Worm (Caenorhabditis elegans) whole organism, L4 larva: Measurements from ENCODE around the gene che-7.
A peak's percentile ranks its signal among the peaks of the same experiment; 100 is the strongest.

ENCODE experiments used
- F10B5.3 ChIP-seq: sonication (generic microtip); optimal IDR thresholded peaks from 2 replicates; lab custom pipeline; 2016; ENCODE audit warnings: mild to moderate bottlenecking, missing genetic modification characterization, missing compliant biosample characterization
- F37D6.2 ChIP-seq: sonication (generic microtip); optimal IDR thresholded peaks from 2 replicates; lab custom pipeline; 2016; ENCODE audit warnings: mild to moderate bottlenecking, missing genetic modification characterization, missing compliant biosample characterization
- T20F7.1 ChIP-seq: fragments of 200-800 bp; sonication (Bioruptor generic); optimal IDR thresholded peaks from 2 replicates; lab custom pipeline; 2018; ENCODE audit warnings: mild to moderate bottlenecking, missing genetic modification characterization, missing compliant biosample characterization
- ZK546.5 ChIP-seq, 2 experiments: sonication (generic microtip); optimal IDR thresholded peaks; 2 replicates each; lab custom pipeline; 2017; ENCODE audit warnings: missing biosample characterization in 2 of 2, missing genetic modification characterization in 2 of 2
- aha-1 ChIP-seq: fragments of 150-350 bp; peaks from one replicate; lab custom pipeline; 2014; ENCODE audit warnings: missing biosample characterization, missing genetic modification characterization
- ama-1 ChIP-seq: fragments of 150-350 bp; optimal IDR thresholded peaks from 2 replicates; lab custom pipeline; 2014; ENCODE audit warnings: inconsistent platforms, mixed read lengths
- arid-1 ChIP-seq: fragments of 200-800 bp; sonication (Bioruptor generic); conservative IDR thresholded peaks from 2 replicates; pipeline ENCODE4 v1.3.6; 2022; ENCODE audit warnings: missing genetic modification reagents, missing genetic modification characterization, missing compliant biosample characterization
- ceh-32 ChIP-seq: sonication (generic microtip); optimal IDR thresholded peaks from 2 replicates; lab custom pipeline; 2016; ENCODE audit warnings: mild to moderate bottlenecking, missing genetic modification characterization, missing compliant biosample characterization; ENCODE audit not compliant: poor library complexity
- ceh-62 ChIP-seq: sonication (generic microtip); optimal IDR thresholded peaks from 2 replicates; lab custom pipeline; 2017; ENCODE audit warnings: missing biosample characterization, missing genetic modification characterization
- cey-2 ChIP-seq: sonication (generic microtip); optimal IDR thresholded peaks from 3 replicates; lab custom pipeline; 2017; ENCODE audit warnings: missing genetic modification characterization, mild to moderate bottlenecking, missing compliant biosample characterization, antibody characterized with exemption, borderline replicate concordance; ENCODE audit not compliant: insufficient read depth
- ctbp-1 ChIP-seq: fragments of 200-800 bp; sonication (Bioruptor generic); IDR thresholded peaks from 2 replicates; pipeline ENCODE4 v1.3.6; 2022; ENCODE audit warnings: missing genetic modification reagents, missing genetic modification characterization, missing compliant biosample characterization
- daf-16 ChIP-seq, 3 experiments: sonication (generic microtip); optimal IDR thresholded peaks; 2 replicates each; lab custom pipeline; 2016 to 2017; ENCODE audit warnings: missing genetic modification characterization in 3 of 3, missing genetic modification reagents in 3 of 3, mild to moderate bottlenecking in 2 of 3, missing compliant biosample characterization in 2 of 3, missing biosample characterization in 1 of 3, moderate library complexity in 1 of 3
- daf-19 ChIP-seq: fragments of 200-800 bp; sonication (Bioruptor generic); conservative IDR thresholded peaks from 2 replicates; pipeline ENCODE4 v1.3.6; 2022; ENCODE audit warnings: missing genetic modification characterization, missing compliant biosample characterization
- dmd-6 ChIP-seq: fragments of 200-800 bp; sonication (Bioruptor generic); IDR thresholded peaks from 2 replicates; pipeline ENCODE4 v1.3.6; 2022; ENCODE audit warnings: missing genetic modification reagents, missing genetic modification characterization, missing compliant biosample characterization
- dmd-8 ChIP-seq: fragments of 200-800 bp; sonication (Bioruptor generic); IDR thresholded peaks from 2 replicates; pipeline ENCODE4 v1.3.6; 2022; ENCODE audit warnings: missing genetic modification characterization, missing compliant biosample characterization
- duxl-1 ChIP-seq: sonication (generic microtip); optimal IDR thresholded peaks from 2 replicates; lab custom pipeline; 2016; ENCODE audit warnings: mild to moderate bottlenecking, missing genetic modification characterization, moderate library complexity, missing compliant biosample characterization; ENCODE audit not compliant: poor library complexity
- dve-1 ChIP-seq: sonication (generic microtip); optimal IDR thresholded peaks from 2 replicates; lab custom pipeline; 2017; ENCODE audit warnings: antibody characterized with exemption, mild to moderate bottlenecking, missing genetic modification characterization, missing compliant biosample characterization; ENCODE audit not compliant: insufficient read depth
- fos-1 ChIP-seq: fragments of 150-350 bp; optimal IDR thresholded peaks from 2 replicates; lab custom pipeline; 2014; ENCODE audit warnings: missing biosample characterization, missing genetic modification characterization
- hif-1 ChIP-seq, 2 experiments: sonication (generic microtip); optimal IDR thresholded peaks; 2 replicates each; lab custom pipeline; 2016 to 2017; ENCODE audit warnings: missing compliant biosample characterization in 2 of 2, missing genetic modification characterization in 2 of 2, missing genetic modification reagents in 2 of 2, missing genotype in 2 of 2, mild to moderate bottlenecking in 1 of 2
- hlh-11 ChIP-seq: fragments of 200-800 bp; sonication (Bioruptor generic); optimal IDR thresholded peaks from 2 replicates; lab custom pipeline; 2018; ENCODE audit warnings: mild to moderate bottlenecking, missing genetic modification characterization, missing compliant biosample characterization
- hlh-30 ChIP-seq: sonication (generic microtip); optimal IDR thresholded peaks from 2 replicates; lab custom pipeline; 2017; ENCODE audit warnings: antibody characterized with exemption, mild to moderate bottlenecking, missing genetic modification characterization, missing compliant biosample characterization; ENCODE audit not compliant: insufficient read depth
- lim-7 ChIP-seq: fragments of 200-800 bp; sonication (Bioruptor generic); IDR thresholded peaks from 2 replicates; pipeline ENCODE4 v1.3.6; 2022; ENCODE audit warnings: missing genetic modification characterization, missing compliant biosample characterization
- lin-1 ChIP-seq: fragments of 200-800 bp; sonication (Bioruptor generic); IDR thresholded peaks from 2 replicates; pipeline ENCODE4 v1.3.6; 2022; ENCODE audit warnings: missing genetic modification reagents, missing genetic modification characterization, missing compliant biosample characterization
- lin-13 ChIP-seq: fragments of 150-350 bp; optimal IDR thresholded peaks from 2 replicates; lab custom pipeline; 2014; ENCODE audit warnings: missing biosample characterization, missing genetic modification reagents, missing genetic modification characterization
- lin-15B ChIP-seq: fragments of 150-350 bp; sonication (generic microtip); optimal IDR thresholded peaks from 3 replicates; lab custom pipeline; 2014; ENCODE audit warnings: missing biosample characterization, missing genetic modification characterization
- lin-38 ChIP-seq: fragments of 200-800 bp; sonication (Bioruptor generic); IDR thresholded peaks from 2 replicates; pipeline ENCODE4 v1.3.6; 2022; ENCODE audit warnings: missing genetic modification reagents, missing genetic modification characterization, missing compliant biosample characterization
- lin-39 ChIP-seq: fragments of 150-350 bp; optimal IDR thresholded peaks from 2 replicates; lab custom pipeline; 2014; ENCODE audit warnings: missing biosample characterization, missing genetic modification reagents, missing genetic modification characterization
- madf-9 ChIP-seq: fragments of 200-800 bp; sonication (Bioruptor generic); conservative IDR thresholded peaks from 2 replicates; pipeline ENCODE4 v1.3.6; 2022; ENCODE audit warnings: missing genetic modification reagents, missing genetic modification characterization, missing compliant biosample characterization
- mdl-1 ChIP-seq, 2 experiments: fragments of 150-350 bp in 1 of 2; sonication (generic microtip) in 1 of 2; optimal IDR thresholded peaks; 2 replicates each; lab custom pipeline; 2014 to 2017; ENCODE audit warnings: missing biosample characterization in 2 of 2, missing genetic modification characterization in 2 of 2
- mdt-29 ChIP-seq: fragments of 200-800 bp; sonication (Bioruptor generic); IDR thresholded peaks from 2 replicates; pipeline ENCODE4 v1.3.6; 2022; ENCODE audit warnings: missing genetic modification reagents, missing genetic modification characterization, missing compliant biosample characterization
- mep-1 ChIP-seq: fragments of 150-350 bp; sonication (generic microtip); optimal IDR thresholded peaks from 3 replicates; lab custom pipeline; 2014; ENCODE audit warnings: missing biosample characterization, missing genetic modification characterization
- mes-2 ChIP-seq: sonication (generic microtip); optimal IDR thresholded peaks from 2 replicates; lab custom pipeline; 2016; ENCODE audit warnings: missing genotype, mild to moderate bottlenecking, missing genetic modification characterization, missing compliant biosample characterization; ENCODE audit not compliant: poor library complexity, severe bottlenecking
- nhr-11 ChIP-seq: fragments of 150-350 bp; optimal IDR thresholded peaks from 2 replicates; lab custom pipeline; 2014; ENCODE audit warnings: missing biosample characterization, missing genetic modification characterization
- nhr-237 ChIP-seq: sonication (generic microtip); optimal IDR thresholded peaks from 2 replicates; lab custom pipeline; 2017; ENCODE audit warnings: missing biosample characterization, missing genetic modification characterization
- nhr-25 ChIP-seq: sonication (generic microtip); optimal IDR thresholded peaks from 2 replicates; lab custom pipeline; 2017; ENCODE audit warnings: missing genetic modification characterization, mild to moderate bottlenecking, missing compliant biosample characterization, antibody characterized with exemption, moderate library complexity, borderline replicate concordance; ENCODE audit not compliant: insufficient read depth
- nhr-28 ChIP-seq: fragments of 150-350 bp; optimal IDR thresholded peaks from 2 replicates; lab custom pipeline; 2014; ENCODE audit warnings: missing biosample characterization, missing genetic modification characterization
- nhr-6 ChIP-seq: fragments of 150-350 bp; optimal IDR thresholded peaks from 2 replicates; lab custom pipeline; 2014; ENCODE audit warnings: missing biosample characterization, missing genetic modification characterization
- php-3 ChIP-seq: fragments of 200-800 bp; sonication (Bioruptor generic); IDR thresholded peaks from 2 replicates; pipeline ENCODE4 v1.3.6; 2022; ENCODE audit warnings: missing genetic modification reagents, missing genetic modification characterization, missing compliant biosample characterization
- pqm-1 ChIP-seq: sonication (generic microtip); optimal IDR thresholded peaks from 2 replicates; lab custom pipeline; 2017; ENCODE audit warnings: missing biosample characterization, missing genetic modification characterization
- saeg-2 ChIP-seq: fragments of 200-800 bp; sonication (Bioruptor generic); IDR thresholded peaks from 2 replicates; pipeline ENCODE4 v1.3.6; 2022; ENCODE audit warnings: missing genetic modification reagents, missing genetic modification characterization, missing compliant biosample characterization
- set-16 ChIP-seq: fragments of 200-800 bp; sonication (Bioruptor generic); IDR thresholded peaks from 2 replicates; pipeline ENCODE4 v1.3.6; 2022; ENCODE audit warnings: missing genetic modification reagents, missing genetic modification characterization, missing compliant biosample characterization
- skn-1 ChIP-seq: fragments of 150-350 bp; optimal IDR thresholded peaks from 2 replicates; lab custom pipeline; 2014; ENCODE audit warnings: missing biosample characterization, missing genetic modification characterization
- spr-3 ChIP-seq: fragments of 200-800 bp; sonication (Bioruptor generic); optimal IDR thresholded peaks from 2 replicates; lab custom pipeline; 2018; ENCODE audit warnings: mild to moderate bottlenecking, missing genetic modification characterization, missing compliant biosample characterization
- tag-97 ChIP-seq: fragments of 200-800 bp; sonication (Bioruptor generic); IDR thresholded peaks from 2 replicates; pipeline ENCODE4 v1.3.6; 2022; ENCODE audit warnings: missing genetic modification characterization, missing compliant biosample characterization
- zip-11 ChIP-seq: fragments of 200-800 bp; sonication (Bioruptor generic); IDR thresholded peaks from 2 replicates; pipeline ENCODE4 v1.3.6; 2022; ENCODE audit warnings: missing genetic modification characterization, missing compliant biosample characterization

The che-7 gene

ce11 chrV:7969107-7969506 is at the start of gene che-7:
TSS of gene che-7 (minus strand) at chrV:7969207.
- no peak for TF ChIP-seq duxl-1 (tag; lab: Kevin White, UChicago)
- no peak for TF ChIP-seq aha-1 (tag; lab: Kevin White, UChicago)
- TF ChIP-seq zip-11 (GFP tag; lab: Robert Waterston, UW), result no peak
- no peak for TF ChIP-seq lim-7 (GFP tag; lab: Robert Waterston, UW)
- TF ChIP-seq cey-2 (tag; lab: Kevin White, UChicago), result no peak
- no peak for TF ChIP-seq mdl-1 (tag; optimal IDR thresholded peaks at IDR 0.05; lab: Kevin White, UChicago)
- TF ChIP-seq ZK546.5 (tag; optimal IDR thresholded peaks at IDR 0.05; lab: Kevin White, UChicago), result no peak
- TF ChIP-seq saeg-2 (GFP tag; lab: Robert Waterston, UW), result no peak
- no peak for TF ChIP-seq skn-1 (tag; lab: Kevin White, UChicago)
- no peak for TF ChIP-seq ctbp-1
- no peak for TF ChIP-seq spr-3
- no peak for TF ChIP-seq madf-9 (GFP tag; lab: Robert Waterston, UW)
- no peak for TF ChIP-seq hlh-30

- TF ChIP-seq lin-39 (tag; lab: Kevin White, UChicago) (no peak), nhr-28 (tag; lab: Kevin White, UChicago) (peak; percentile 81), tag-97 (GFP tag; lab: Robert Waterston, UW) (no peak), mep-1 (tag; lab: Kevin White, UChicago) (peak; percentile 1), dve-1 (tag; lab: Kevin White, UChicago) (peak; percentile 28), mdl-1 (tag; optimal IDR thresholded peaks at IDR 0.05; lab: Kevin White, UChicago) (no peak), nhr-6 (tag; lab: Kevin White, UChicago) (peak; percentile 12), dmd-6 (GFP tag; lab: Robert Waterston, UW) (peak; percentile 75), skn-1 (tag; lab: Kevin White, UChicago) (no peak), zip-11 (GFP tag; lab: Robert Waterston, UW) (no peak), php-3 (GFP tag; lab: Robert Waterston, UW) (peak; percentile 61), daf-16 (GFP tag; optimal IDR thresholded peaks at IDR 0.05; lab: Kevin White, UChicago) (no peak), daf-16 (tag; optimal IDR thresholded peaks at IDR 0.05; lab: Kevin White, UChicago) (peak; percentile 39), pqm-1 (tag; lab: Kevin White, UChicago) (peak; percentile 87), lin-1 (GFP tag; lab: Robert Waterston, UW) (0 out of 2 replicates have a peak, but pooled peaks have one; percentile 17), mdt-29 (GFP tag; lab: Robert Waterston, UW) (no peak), hlh-11 (tag; lab: Kevin White, UChicago) (peak; percentile 65), nhr-11 (tag; lab: Kevin White, UChicago) (no peak)
Observed at ce11 chrV:8017924-8018323, 48.9 kb upstream of the che-7 start.

- no peak for TF ChIP-seq cey-2 (tag; lab: Kevin White, UChicago)
- no peak for TF ChIP-seq F10B5.3 (tag; lab: Kevin White, UChicago)
- TF ChIP-seq ama-1 (lab: Kevin White, UChicago), result no peak
- TF ChIP-seq set-16 (GFP tag; lab: Robert Waterston, UW), result no peak
- TF ChIP-seq F37D6.2 (tag; lab: Kevin White, UChicago), result no peak
- no peak for TF ChIP-seq mdt-29 (GFP tag; lab: Robert Waterston, UW)
- TF ChIP-seq T20F7.1, result no peak
- no peak for TF ChIP-seq arid-1 (GFP tag; lab: Robert Waterston, UW)
- peak; percentile 59 for TF ChIP-seq nhr-28 (tag; lab: Kevin White, UChicago)
- no peak for TF ChIP-seq ceh-62
- TF ChIP-seq mep-1 (tag; lab: Kevin White, UChicago), result peak; percentile 4
- no peak for TF ChIP-seq lin-13 (GFP tag; lab: Kevin White, UChicago)
- TF ChIP-seq dmd-6 (GFP tag; lab: Robert Waterston, UW), result peak; percentile 23
- peak; percentile 15 for TF ChIP-seq dve-1 (tag; lab: Kevin White, UChicago)
- TF ChIP-seq lin-38 (GFP tag; lab: Robert Waterston, UW), result no peak
- TF ChIP-seq ceh-32 (tag; lab: Kevin White, UChicago), result no peak
- no peak for TF ChIP-seq daf-19 (GFP tag; lab: Robert Waterston, UW)
- no peak for TF ChIP-seq nhr-25
- no peak for TF ChIP-seq hif-1 (tag; optimal IDR thresholded peaks at IDR 0.05; lab: Kevin White, UChicago)
- TF ChIP-seq lin-39 (tag; lab: Kevin White, UChicago), result no peak
- no peak for TF ChIP-seq lin-15B (tag; lab: Kevin White, UChicago)
- no peak for TF ChIP-seq nhr-6 (tag; lab: Kevin White, UChicago)
- no peak for TF ChIP-seq fos-1 (tag; lab: Kevin White, UChicago)
- TF ChIP-seq pqm-1 (tag; lab: Kevin White, UChicago), result peak; percentile 84
- no peak for TF ChIP-seq nhr-237 (tag; lab: Kevin White, UChicago)
- peak; percentile 8 for TF ChIP-seq mes-2
- no peak for TF ChIP-seq dmd-8 (GFP tag; lab: Robert Waterston, UW)
Observed at ce11 chrV:8016928-8017327, 47.9 kb upstream of the che-7 start, which contains the start of gene sptl-2. TSS of gene sptl-2 (plus strand) at chrV:8017207.
